Fruit fly (Drosophila melanogaster) whole organism, prepupa: ENCODE data around the gene shep.

Experiments used
- Blimp-1 ChIP-seq: fragments of 200-800 bp; sonication (Bioruptor generic); optimal IDR thresholded peaks from 3 replicates; lab custom pipeline; 2017; ENCODE audit warnings: missing biosample characterization, missing genetic modification characterization, mild to moderate bottlenecking, moderate library complexity, missing genetic modification reagents
- CG10631 ChIP-seq: fragments of 200-800 bp; sonication (Bioruptor generic); optimal IDR thresholded peaks from 2 replicates; lab custom pipeline; 2016; ENCODE audit warnings: missing biosample characterization, missing genetic modification characterization
- CG11294 ChIP-seq: fragments of 200-800 bp; sonication (Bioruptor generic); IDR thresholded peaks from 2 replicates; pipeline ENCODE4 v1.3.6; 2022; ENCODE audit warnings: missing biosample characterization, missing genetic modification characterization
- CG11902 ChIP-seq: fragments of 200-800 bp; sonication (Bioruptor generic); optimal IDR thresholded peaks from 3 replicates; lab custom pipeline; 2016; ENCODE audit warnings: missing biosample characterization, missing genetic modification characterization
- CG1621 ChIP-seq: fragments of 200-800 bp; sonication (Bioruptor generic); optimal IDR thresholded peaks from 3 replicates; lab custom pipeline; 2018; ENCODE audit warnings: missing biosample characterization, mild to moderate bottlenecking, missing genetic modification characterization
- CG16779 ChIP-seq: fragments of 200-800 bp; sonication (Bioruptor generic); optimal IDR thresholded peaks from 3 replicates; lab custom pipeline; 2017; ENCODE audit warnings: missing biosample characterization, mild to moderate bottlenecking, missing genetic modification characterization
- CG3032 ChIP-seq: fragments of 200-800 bp; optimal IDR thresholded peaks from 2 replicates; lab custom pipeline; 2019; ENCODE audit warnings: missing biosample characterization, mild to moderate bottlenecking, missing genetic modification characterization, moderate library complexity
- CG31627 ChIP-seq: fragments of 200-800 bp; sonication (Bioruptor generic); optimal IDR thresholded peaks from 3 replicates; lab custom pipeline; 2016; ENCODE audit warnings: missing biosample characterization, missing genetic modification characterization
- CG32006 ChIP-seq: fragments of 200-800 bp; sonication (Bioruptor generic); optimal IDR thresholded peaks from 3 replicates; lab custom pipeline; 2017; ENCODE audit warnings: missing biosample characterization, mild to moderate bottlenecking, missing genetic modification characterization
- CG34406 ChIP-seq: fragments of 200-800 bp; sonication (Bioruptor generic); optimal IDR thresholded peaks from 3 replicates; lab custom pipeline; 2016; ENCODE audit warnings: missing biosample characterization, missing genetic modification characterization
- CG3919 ChIP-seq: fragments of 200-800 bp; sonication (Bioruptor generic); optimal IDR thresholded peaks from 3 replicates; lab custom pipeline; 2016; ENCODE audit warnings: missing biosample characterization, missing genetic modification characterization
- CG4318 ChIP-seq: fragments of 200-800 bp; sonication (Bioruptor generic); optimal IDR thresholded peaks from 3 replicates; lab custom pipeline; 2017; ENCODE audit warnings: missing biosample characterization, mild to moderate bottlenecking, missing genetic modification characterization
- CG6163 ChIP-seq: fragments of 200-800 bp; sonication (Bioruptor generic); IDR thresholded peaks from 3 replicates; pipeline ENCODE4 v1.3.6; 2022; ENCODE audit warnings: missing biosample characterization, missing genetic modification characterization
- CG6792 ChIP-seq: fragments of 200-800 bp; sonication (Bioruptor generic); optimal IDR thresholded peaks from 3 replicates; lab custom pipeline; 2016; ENCODE audit warnings: missing biosample characterization, missing genetic modification characterization
- CG6808 ChIP-seq: fragments of 200-800 bp; sonication (Bioruptor generic); optimal IDR thresholded peaks from 3 replicates; lab custom pipeline; 2017; ENCODE audit warnings: missing biosample characterization, missing genetic modification characterization, mild to moderate bottlenecking, moderate library complexity, missing genetic modification reagents
- CG6854 ChIP-seq: fragments of 200-800 bp; sonication (Bioruptor generic); optimal IDR thresholded peaks from 2 replicates; lab custom pipeline; 2017; ENCODE audit warnings: missing biosample characterization, mild to moderate bottlenecking, missing genetic modification characterization
- CG7368 ChIP-seq: fragments of 200-800 bp; sonication (Bioruptor generic); optimal IDR thresholded peaks from 3 replicates; lab custom pipeline; 2016; ENCODE audit warnings: missing biosample characterization, missing genetic modification characterization
- CG8119 ChIP-seq: fragments of 200-800 bp; sonication (Bioruptor generic); IDR thresholded peaks from 3 replicates; pipeline ENCODE4 v1.3.6; 2022; ENCODE audit warnings: missing biosample characterization, missing genetic modification characterization
- CG8319 ChIP-seq: fragments of 200-800 bp; sonication (Bioruptor generic); optimal IDR thresholded peaks from 3 replicates; lab custom pipeline; 2016; ENCODE audit warnings: missing biosample characterization, missing genetic modification characterization
- CG8632 ChIP-seq: fragments of 200-800 bp; sonication (Bioruptor generic); optimal IDR thresholded peaks from 3 replicates; lab custom pipeline; 2016; ENCODE audit warnings: missing biosample characterization, missing genetic modification characterization
- Eip75B ChIP-seq: fragments of 200-800 bp; sonication (Bioruptor generic); optimal IDR thresholded peaks from 3 replicates; lab custom pipeline; 2016; ENCODE audit warnings: missing biosample characterization, missing genetic modification characterization
- Ets21C ChIP-seq: fragments of 200-800 bp; sonication (Bioruptor generic); optimal IDR thresholded peaks from 3 replicates; lab custom pipeline; 2016; ENCODE audit warnings: missing biosample characterization, missing genetic modification characterization
- Ets96B ChIP-seq: fragments of 200-800 bp; optimal IDR thresholded peaks from 2 replicates; lab custom pipeline; 2019; ENCODE audit warnings: missing biosample characterization, mild to moderate bottlenecking, missing genetic modification characterization, moderate library complexity
- Gug ChIP-seq: fragments of 200-800 bp; sonication (Bioruptor generic); IDR thresholded peaks from 2 replicates; pipeline ENCODE4 v1.3.6; 2022; ENCODE audit warnings: missing biosample characterization, missing genetic modification characterization
- Hr38 ChIP-seq: sonication (Bioruptor generic); optimal IDR thresholded peaks from 2 replicates; lab custom pipeline; 2016; ENCODE audit warnings: missing biosample characterization, missing genetic modification characterization
- Hr39 ChIP-seq: fragments of 200-800 bp; sonication (Bioruptor generic); optimal IDR thresholded peaks from 2 replicates; lab custom pipeline; 2016; ENCODE audit warnings: missing biosample characterization, missing genetic modification characterization
- Hr4 ChIP-seq: fragments of 200-800 bp; sonication (Bioruptor generic); optimal IDR thresholded peaks from 3 replicates; lab custom pipeline; 2016; ENCODE audit warnings: missing biosample characterization, missing genetic modification characterization
- Lpt ChIP-seq: fragments of 200-800 bp; sonication (Bioruptor generic); optimal IDR thresholded peaks from 3 replicates; lab custom pipeline; 2016; ENCODE audit warnings: missing biosample characterization, missing genetic modification characterization
- Met ChIP-seq: fragments of 200-800 bp; sonication (Bioruptor generic); optimal IDR thresholded peaks from 3 replicates; lab custom pipeline; 2016; ENCODE audit warnings: missing biosample characterization, missing genetic modification characterization
- OdsH ChIP-seq: fragments of 200-800 bp; sonication (Bioruptor generic); optimal IDR thresholded peaks from 3 replicates; lab custom pipeline; 2016; ENCODE audit warnings: missing biosample characterization, missing genetic modification characterization
- Sox102F ChIP-seq: fragments of 200-800 bp; sonication (Bioruptor generic); optimal IDR thresholded peaks from 2 replicates; lab custom pipeline; 2016; ENCODE audit warnings: missing biosample characterization, mild to moderate bottlenecking, missing genetic modification characterization
- Sox15 ChIP-seq: fragments of 200-800 bp; sonication (Bioruptor generic); optimal IDR thresholded peaks from 3 replicates; lab custom pipeline; 2016; ENCODE audit warnings: missing biosample characterization, missing genetic modification characterization
- cyc ChIP-seq: fragments of 200-800 bp; sonication (Bioruptor generic); optimal IDR thresholded peaks from 3 replicates; lab custom pipeline; 2016; ENCODE audit warnings: missing biosample characterization, missing genetic modification characterization
- dac ChIP-seq: fragments of 200-800 bp; sonication (Bioruptor generic); optimal IDR thresholded peaks from 2 replicates; lab custom pipeline; 2017; ENCODE audit warnings: missing biosample characterization, mild to moderate bottlenecking, missing genetic modification characterization
- dsx ChIP-seq: fragments of 200-800 bp; optimal IDR thresholded peaks from 3 replicates; lab custom pipeline; 2019; ENCODE audit warnings: missing biosample characterization, mild to moderate bottlenecking, missing genetic modification characterization, moderate library complexity; ENCODE audit not compliant: poor library complexity, severe bottlenecking
- eg ChIP-seq: fragments of 200-800 bp; sonication (Bioruptor generic); IDR thresholded peaks from 3 replicates; pipeline ENCODE4 v1.3.6; 2022; ENCODE audit warnings: missing biosample characterization, missing genetic modification characterization
- esn ChIP-seq: fragments of 200-800 bp; sonication (Bioruptor generic); optimal IDR thresholded peaks from 2 replicates; lab custom pipeline; 2016; ENCODE audit warnings: missing biosample characterization, mild to moderate bottlenecking, missing genetic modification characterization, moderate library complexity
- fd59A ChIP-seq: fragments of 200-800 bp; sonication (Bioruptor generic); optimal IDR thresholded peaks from 2 replicates; lab custom pipeline; 2017; ENCODE audit warnings: missing biosample characterization, mild to moderate bottlenecking, missing genetic modification characterization, missing genetic modification reagents
- fd85E ChIP-seq: fragments of 200-800 bp; sonication (Bioruptor generic); optimal IDR thresholded peaks from 3 replicates; lab custom pipeline; 2016; ENCODE audit warnings: missing biosample characterization, missing genetic modification characterization
- fkh ChIP-seq: fragments of 200-800 bp; sonication (Bioruptor generic); optimal IDR thresholded peaks from 3 replicates; lab custom pipeline; 2017; ENCODE audit warnings: missing biosample characterization, mild to moderate bottlenecking, missing genetic modification characterization, moderate library complexity
- lz ChIP-seq: fragments of 200-800 bp; sonication (Bioruptor generic); optimal IDR thresholded peaks from 3 replicates; lab custom pipeline; 2016; ENCODE audit warnings: missing biosample characterization, missing genetic modification characterization
- net ChIP-seq: fragments of 200-800 bp; sonication (Bioruptor generic); optimal IDR thresholded peaks from 3 replicates; lab custom pipeline; 2016; ENCODE audit warnings: missing biosample characterization, missing genetic modification characterization
- salr ChIP-seq, 2 experiments: fragments of 200-800 bp; sonication (Bioruptor generic); optimal IDR thresholded peaks; 3 replicates each; lab custom pipeline; 2016 to 2018; ENCODE audit warnings: missing biosample characterization in 2 of 2, missing genetic modification characterization in 2 of 2, mild to moderate bottlenecking in 1 of 2
- spab ChIP-seq: fragments of 200-800 bp; sonication (Bioruptor generic); optimal IDR thresholded peaks from 2 replicates; lab custom pipeline; 2017; ENCODE audit warnings: missing biosample characterization, mild to moderate bottlenecking, missing genetic modification characterization, missing genetic modification reagents
- svp ChIP-seq: fragments of 200-800 bp; sonication (Bioruptor generic); peaks from one replicate; lab custom pipeline; 2016; ENCODE audit warnings: missing biosample characterization, missing genetic modification characterization
- topi ChIP-seq: fragments of 200-800 bp; sonication (Bioruptor generic); optimal IDR thresholded peaks from 3 replicates; lab custom pipeline; 2016; ENCODE audit warnings: missing biosample characterization, missing genetic modification characterization
- vri ChIP-seq: fragments of 200-800 bp; sonication (Bioruptor generic); optimal IDR thresholded peaks from 3 replicates; lab custom pipeline; 2016; ENCODE audit warnings: missing biosample characterization, mild to moderate bottlenecking, missing genetic modification characterization

shep gene

DNA sequence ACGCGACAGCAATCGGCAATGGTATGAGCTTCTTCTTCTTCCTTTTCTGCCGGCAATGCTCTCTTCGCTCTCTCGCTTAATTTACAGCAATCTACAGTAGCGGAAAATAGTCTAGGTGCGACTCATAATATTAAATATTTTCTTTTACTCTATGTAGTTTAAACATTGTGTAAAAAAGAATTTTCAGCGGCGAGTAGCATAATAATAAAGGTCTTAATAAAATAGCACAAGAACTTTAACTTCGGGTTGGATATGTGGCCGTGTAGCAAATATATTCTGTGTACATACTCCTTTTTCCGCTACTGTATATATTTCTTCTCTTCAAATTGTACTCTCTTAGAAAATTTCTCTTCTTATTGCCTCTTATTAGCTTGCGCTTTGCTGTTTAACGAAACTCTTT is at the start of gene shep (continued):
- TF ChIP-seq CG3032 (tag; lab: Kevin White, UChicago) = peak; percentile 94
- peak; percentile 84 to 88 for TF ChIP-seq salr (GFP tag; optimal IDR thresholded peaks at IDR 0.05; lab: Kevin White, UChicago)
- TF ChIP-seq OdsH (GFP tag; lab: Kevin White, UChicago) = peak; percentile 94
- peak; percentile 93 for TF ChIP-seq CG31627 (GFP tag; lab: Kevin White, UChicago)
- peak; percentile 91 for TF ChIP-seq cyc (GFP tag; lab: Kevin White, UChicago)
- peak; percentile 88 for TF ChIP-seq CG6808 (GFP tag; lab: Kevin White, UChicago)
- TF ChIP-seq Blimp-1 (GFP tag; lab: Kevin White, UChicago) = peak; percentile 73

DNA sequence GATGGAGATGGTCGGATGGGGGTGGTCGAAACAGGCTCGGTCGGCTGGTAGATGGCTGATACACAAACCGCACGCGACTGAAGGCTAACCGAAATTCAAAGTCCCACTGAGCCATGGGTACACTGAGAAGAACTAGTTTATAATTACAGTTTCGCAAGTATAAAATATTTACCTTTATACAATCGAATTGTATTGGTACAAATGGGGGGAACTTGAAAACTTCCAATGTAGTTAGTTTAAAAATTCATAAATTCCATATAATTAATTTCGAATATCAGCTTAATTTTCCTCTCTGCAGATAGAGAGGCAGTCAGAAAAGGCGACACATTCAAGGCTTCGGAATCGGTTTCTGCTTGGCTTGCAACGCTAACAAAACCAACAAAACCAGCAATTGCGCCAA is 19.5 kb upstream of the shep start:
- TF ChIP-seq CG32006 (GFP tag; lab: Kevin White, UChicago) = no peak
- TF ChIP-seq svp = peak; percentile 19

DNA sequence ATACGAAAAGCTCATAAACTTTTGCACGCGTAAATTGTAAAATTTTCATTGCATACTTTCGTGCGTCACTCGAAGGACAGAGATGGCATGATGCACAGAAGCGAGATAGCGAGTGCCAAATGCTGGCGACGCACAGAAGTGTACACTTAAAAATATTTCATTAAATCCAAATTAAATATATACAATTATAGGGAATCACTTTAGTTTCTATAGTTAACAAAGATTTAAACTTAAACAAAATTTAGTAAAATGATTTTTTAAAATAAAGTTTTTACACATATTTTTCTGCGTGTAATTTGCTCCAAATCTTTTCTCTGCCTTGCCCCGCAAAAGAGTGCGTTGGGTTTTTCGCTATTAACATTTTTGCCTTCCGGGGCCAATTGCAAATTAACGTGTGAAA is 10.4 kb upstream of the shep start:
- TF ChIP-seq lz (GFP tag; lab: Kevin White, UChicago) (peak; percentile 40), CG3919 (GFP tag; lab: Kevin White, UChicago) (peak; percentile 91), dac (peak; percentile 49), CG11294 (peak; percentile 69), Gug (GFP tag; lab: Robert Waterston, UW) (peak; percentile 65), CG3032 (tag; lab: Kevin White, UChicago) (peak; percentile 15), Sox102F (GFP tag; lab: Kevin White, UChicago) (peak; percentile 20), topi (GFP tag; lab: Kevin White, UChicago) (peak; percentile 76), CG8319 (GFP tag; lab: Kevin White, UChicago) (peak; percentile 74), Hr4 (GFP tag; lab: Kevin White, UChicago) (peak; percentile 60), net (GFP tag; lab: Kevin White, UChicago) (peak; percentile 33), CG6163 (GFP tag; lab: Robert Waterston, UW) (peak; percentile 88; the same call in 2 of the 3 replicates), dsx (peak; percentile 23), svp (peak; percentile 55), CG6792 (GFP tag; lab: Kevin White, UChicago) (peak; percentile 40), Ets21C (GFP tag; lab: Kevin White, UChicago) (no peak), Hr39 (GFP tag; lab: Kevin White, UChicago) (peak; percentile 24), Eip75B (GFP tag; lab: Kevin White, UChicago) (no peak), CG8119 (GFP tag; lab: Robert Waterston, UW) (peak; percentile 83), CG6854 (GFP tag; lab: Kevin White, UChicago) (no peak), spab (GFP tag; lab: Kevin White, UChicago) (peak; percentile 74), CG8632 (peak; percentile 44), Lpt (GFP tag; lab: Kevin White, UChicago) (peak; percentile 8), CG32006 (GFP tag; lab: Kevin White, UChicago) (peak; percentile 75), CG11902 (GFP tag; lab: Kevin White, UChicago) (peak; percentile 57), fd59A (no peak), CG7368 (GFP tag; lab: Kevin White, UChicago) (peak; percentile 45), CG4318 (GFP tag; lab: Kevin White, UChicago) (peak; percentile 36), Sox15 (GFP tag; lab: Kevin White, UChicago) (peak; percentile 49), CG10631 (GFP tag; lab: Kevin White, UChicago) (peak; percentile 50), eg (GFP tag; lab: Robert Waterston, UW) (peak; percentile 82), fkh (GFP tag; lab: Kevin White, UChicago) (no peak), vri (peak; percentile 15), esn (GFP tag; lab: Kevin White, UChicago) (no peak), Met (GFP tag; lab: Kevin White, UChicago) (peak; percentile 50), CG34406 (GFP tag; lab: Kevin White, UChicago) (peak; percentile 57), Ets96B (peak; percentile 85), CG31627 (GFP tag; lab: Kevin White, UChicago) (peak; percentile 49), salr (GFP tag; optimal IDR thresholded peaks at IDR 0.05; lab: Kevin White, UChicago) (peak in 1 of 2 experiments; percentile 45), CG1621 (tag; lab: Kevin White, UChicago) (peak; percentile 15), CG16779 (no peak), cyc (GFP tag; lab: Kevin White, UChicago) (peak; percentile 86), fd85E (GFP tag; lab: Kevin White, UChicago) (no peak), OdsH (GFP tag; lab: Kevin White, UChicago) (peak; percentile 74), Hr38 (GFP tag; lab: Kevin White, UChicago) (no peak)
